Fruit fly (Drosophila melanogaster) whole organism, embryonic: ENCODE results near the gene Abca3.

Experiments
- Awh ChIP-seq: fragments of 200-800 bp; sonication (Bioruptor generic); IDR thresholded peaks from 2 replicates; pipeline ENCODE4, ENCODE4 v1.3.6; 2022; ENCODE audit warnings: missing biosample characterization, missing genetic modification characterization
- Bgb ChIP-seq: fragments of 200-800 bp; sonication (Bioruptor generic); IDR thresholded peaks from 2 replicates; pipeline ENCODE4 v1.3.6; 2022; ENCODE audit warnings: missing biosample characterization, missing genetic modification characterization; ENCODE audit not compliant: partially characterized antibody
- CG10959 ChIP-seq: fragments of 200-800 bp; sonication (Bioruptor generic); IDR thresholded peaks from 2 replicates; pipeline ENCODE4 v1.3.6; 2022; ENCODE audit warnings: missing biosample characterization, missing genetic modification characterization
- CG12659 ChIP-seq: fragments of 200-800 bp; sonication (Bioruptor generic); optimal IDR thresholded peaks from 3 replicates; lab custom pipeline; 2017; ENCODE audit warnings: mild to moderate bottlenecking, missing biosample characterization, missing genetic modification reagents, missing genetic modification characterization
- CG13894 ChIP-seq: fragments of 200-800 bp; sonication (Bioruptor generic); optimal IDR thresholded peaks from 3 replicates; lab custom pipeline; 2018; ENCODE audit warnings: missing biosample characterization, mild to moderate bottlenecking, missing genetic modification characterization, moderate library complexity
- CG14050 ChIP-seq: fragments of 200-800 bp; sonication (Bioruptor generic); IDR thresholded peaks from 3 replicates; pipeline ENCODE4 v1.3.6; 2022; ENCODE audit warnings: missing biosample characterization, missing genetic modification characterization
- CG17328 ChIP-seq: fragments of 200-800 bp; sonication (Bioruptor generic); IDR thresholded peaks from 2 replicates; pipeline ENCODE4 v1.3.6; 2022; ENCODE audit warnings: missing biosample characterization, missing genetic modification characterization
- CG17359 ChIP-seq: fragments of 200-800 bp; sonication (Bioruptor generic); optimal IDR thresholded peaks from 3 replicates; lab custom pipeline; 2018; ENCODE audit warnings: missing biosample characterization, mild to moderate bottlenecking, missing genetic modification characterization, moderate library complexity
- CG17361 ChIP-seq: fragments of 200-800 bp; sonication (Bioruptor generic); IDR thresholded peaks from 3 replicates; pipeline ENCODE4 v1.3.6; 2022; ENCODE audit warnings: missing biosample characterization, missing genetic modification characterization
- CG2129 ChIP-seq: fragments of 200-800 bp; sonication (Bioruptor generic); IDR thresholded peaks from 2 replicates; pipeline ENCODE4 v1.3.6; 2022; ENCODE audit warnings: missing biosample characterization, missing genetic modification characterization; ENCODE audit not compliant: partially characterized antibody
- CG2875 ChIP-seq: fragments of 200-800 bp; sonication (Bioruptor generic); optimal IDR thresholded peaks from 2 replicates; lab custom pipeline; 2017; ENCODE audit warnings: missing biosample characterization, mild to moderate bottlenecking, missing genetic modification characterization, missing genetic modification reagents
- CG30020 ChIP-seq: fragments of 200-800 bp; optimal IDR thresholded peaks from 2 replicates; lab custom pipeline; 2019; ENCODE audit warnings: missing biosample characterization, mild to moderate bottlenecking, missing genetic modification characterization, moderate library complexity
- CG3065 ChIP-seq: fragments of 200-800 bp; sonication (Bioruptor generic); optimal IDR thresholded peaks from 2 replicates; lab custom pipeline; 2016; ENCODE audit warnings: missing biosample characterization, missing genetic modification characterization
- CG3995 ChIP-seq: fragments of 200-800 bp; sonication (Bioruptor generic); optimal IDR thresholded peaks from 3 replicates; lab custom pipeline; 2016; ENCODE audit warnings: missing biosample characterization, missing genetic modification characterization
- CG4707 ChIP-seq: fragments of 200-800 bp; sonication (Bioruptor generic); optimal IDR thresholded peaks from 2 replicates; lab custom pipeline; 2018; ENCODE audit warnings: missing biosample characterization, mild to moderate bottlenecking, missing genetic modification characterization, moderate library complexity
- CG5953 ChIP-seq: fragments of 200-800 bp; sonication (Bioruptor generic); IDR thresholded peaks from 2 replicates; pipeline ENCODE4 v1.3.6; 2022; ENCODE audit warnings: missing biosample characterization, missing genetic modification characterization
- CG6765 ChIP-seq: fragments of 200-800 bp; sonication (Bioruptor generic); optimal IDR thresholded peaks from 3 replicates; lab custom pipeline; 2017; ENCODE audit warnings: missing biosample characterization, mild to moderate bottlenecking, missing genetic modification characterization
- CG9797 ChIP-seq: fragments of 200-800 bp; sonication (Bioruptor generic); optimal IDR thresholded peaks from 3 replicates; lab custom pipeline; 2018; ENCODE audit warnings: missing biosample characterization, mild to moderate bottlenecking, missing genetic modification characterization
- Drgx ChIP-seq: fragments of 200-800 bp; sonication (Bioruptor generic); IDR thresholded peaks from 2 replicates; pipeline ENCODE4 v1.3.6; 2022; ENCODE audit warnings: missing biosample characterization, missing genetic modification characterization
- E2f1 ChIP-seq: fragments of 200-800 bp; sonication (Bioruptor generic); IDR thresholded peaks from 2 replicates; pipeline ENCODE4 v1.3.6; 2022; ENCODE audit warnings: missing biosample characterization, missing genetic modification characterization
- E2f2 ChIP-seq: fragments of 200-800 bp; sonication (Bioruptor generic); IDR thresholded peaks from 2 replicates; pipeline ENCODE4 v1.3.6; 2022; ENCODE audit warnings: missing biosample characterization, missing genetic modification characterization
- Elba2 ChIP-seq: fragments of 200-800 bp; sonication (Bioruptor generic); optimal IDR thresholded peaks from 3 replicates; lab custom pipeline; 2016; ENCODE audit warnings: missing biosample characterization, missing genetic modification characterization
- Hr78 ChIP-seq, 2 experiments: fragments of 200-800 bp in 1 of 2; fragments of >200 bp in 1 of 2; sonication (Bioruptor generic) in 1 of 2; optimal IDR thresholded peaks; 2 replicates each; lab custom pipeline; 2017 to 2019; ENCODE audit warnings: missing biosample characterization in 2 of 2, missing genetic modification characterization in 2 of 2, mild to moderate bottlenecking in 1 of 2, moderate library complexity in 1 of 2
- Jarid2 ChIP-seq: fragments of 200-800 bp; sonication (Bioruptor generic); optimal IDR thresholded peaks from 3 replicates; lab custom pipeline; 2017; ENCODE audit warnings: mild to moderate bottlenecking, missing biosample characterization, missing genetic modification reagents, missing genetic modification characterization
- Mrtf ChIP-seq: fragments of 200-800 bp; sonication (Bioruptor generic); IDR thresholded peaks from 3 replicates; pipeline ENCODE4 v1.3.6; 2022; ENCODE audit warnings: missing biosample characterization, missing genetic modification characterization
- NFAT ChIP-seq: fragments of 200-800 bp; sonication (Bioruptor generic); IDR thresholded peaks from 2 replicates; pipeline ENCODE4 v1.3.6; 2022; ENCODE audit warnings: missing biosample characterization, missing genetic modification characterization
- Nf-YA ChIP-seq: fragments of 200-800 bp; sonication (Bioruptor generic); IDR thresholded peaks from 2 replicates; pipeline ENCODE4 v1.3.6; 2022; ENCODE audit warnings: missing biosample characterization, missing genetic modification characterization
- Pdp1 ChIP-seq, 2 experiments: fragments of 200-800 bp; sonication (Bioruptor generic); optimal IDR thresholded peaks; 3 replicates each; lab custom pipeline; 2016; ENCODE audit warnings: missing biosample characterization in 2 of 2, missing genetic modification characterization in 2 of 2, mild to moderate bottlenecking in 1 of 2, moderate library complexity in 1 of 2
- Scr ChIP-seq: fragments of 200-800 bp; sonication (Bioruptor generic); IDR thresholded peaks from 2 replicates; pipeline ENCODE4 v1.3.6; 2022; ENCODE audit warnings: missing biosample characterization, missing genetic modification characterization; ENCODE audit not compliant: partially characterized antibody
- al ChIP-seq: fragments of 200-800 bp; sonication (Bioruptor generic); IDR thresholded peaks from 2 replicates; pipeline ENCODE4 v1.3.6; 2022; ENCODE audit warnings: missing biosample characterization, missing genetic modification characterization
- ato ChIP-seq: fragments of 200-800 bp; sonication (Bioruptor generic); IDR thresholded peaks from 2 replicates; pipeline ENCODE4 v1.3.6; 2022; ENCODE audit warnings: missing biosample characterization, missing genetic modification characterization; ENCODE audit not compliant: partially characterized antibody
- bbx ChIP-seq: fragments of 200-800 bp; sonication (Bioruptor generic); IDR thresholded peaks from 2 replicates; pipeline ENCODE4 v1.3.6; 2022; ENCODE audit warnings: missing biosample characterization, missing genetic modification characterization; ENCODE audit not compliant: partially characterized antibody
- corto ChIP-seq: fragments of 200-800 bp; sonication (Bioruptor generic); optimal IDR thresholded peaks from 2 replicates; lab custom pipeline; 2016; ENCODE audit warnings: missing biosample characterization, mild to moderate bottlenecking, missing genetic modification characterization, moderate library complexity
- disco-r ChIP-seq: fragments of 200-800 bp; sonication (Bioruptor generic); optimal IDR thresholded peaks from 2 replicates; lab custom pipeline; 2016; ENCODE audit warnings: missing biosample characterization, missing genetic modification characterization
- esg ChIP-seq: fragments of 200-800 bp; sonication (Bioruptor generic); conservative IDR thresholded peaks from 2 replicates; pipeline ENCODE4 v1.3.6; 2022; ENCODE audit warnings: missing biosample characterization, missing genetic modification characterization
- ewg ChIP-seq: fragments of 200-800 bp; sonication (Bioruptor generic); optimal IDR thresholded peaks from 3 replicates; lab custom pipeline; 2017; ENCODE audit warnings: mild to moderate bottlenecking, missing biosample characterization, missing genetic modification reagents, missing genetic modification characterization
- eyg ChIP-seq: fragments of 200-800 bp; sonication (Bioruptor generic); optimal IDR thresholded peaks from 3 replicates; lab custom pipeline; 2016; ENCODE audit warnings: missing biosample characterization, missing genetic modification characterization
- fu2 ChIP-seq: fragments of 200-800 bp; sonication (Bioruptor generic); optimal IDR thresholded peaks from 2 replicates; lab custom pipeline; 2016; ENCODE audit warnings: missing biosample characterization, missing genetic modification characterization
- gce ChIP-seq: fragments of 200-800 bp; sonication (Bioruptor generic); IDR thresholded peaks from 3 replicates; pipeline ENCODE4 v1.3.6; 2022; ENCODE audit warnings: missing biosample characterization, missing genetic modification characterization
- hb ChIP-seq: fragments of 200-800 bp; sonication (Bioruptor generic); IDR thresholded peaks from 3 replicates; pipeline ENCODE4 v1.3.6; 2022; ENCODE audit warnings: missing biosample characterization, missing genetic modification characterization; ENCODE audit not compliant: partially characterized antibody
- ken ChIP-seq: fragments of 200-800 bp; sonication (Bioruptor generic); IDR thresholded peaks from 3 replicates; pipeline ENCODE4 v1.3.6; 2022; ENCODE audit warnings: missing biosample characterization, missing genetic modification characterization
- maf-S ChIP-seq: fragments of 200-800 bp; sonication (Bioruptor generic); optimal IDR thresholded peaks from 2 replicates; lab custom pipeline; 2016; ENCODE audit warnings: missing biosample characterization, missing genetic modification characterization
- mld ChIP-seq: fragments of 200-800 bp; sonication (Bioruptor generic); IDR thresholded peaks from 3 replicates; pipeline ENCODE4 v1.3.6; 2022; ENCODE audit warnings: missing biosample characterization, missing genetic modification characterization; ENCODE audit not compliant: partially characterized antibody
- nerfin-2 ChIP-seq: fragments of 200-800 bp; sonication (Bioruptor generic); IDR thresholded peaks from 2 replicates; pipeline ENCODE4 v1.3.6; 2022; ENCODE audit warnings: missing biosample characterization, missing genetic modification characterization; ENCODE audit not compliant: partially characterized antibody
- odd ChIP-seq: fragments of 200-800 bp; sonication (Bioruptor generic); optimal IDR thresholded peaks from 2 replicates; lab custom pipeline; 2017; ENCODE audit warnings: missing biosample characterization, mild to moderate bottlenecking, missing genetic modification characterization
- onecut ChIP-seq: fragments of 200-800 bp; sonication (Bioruptor generic); IDR thresholded peaks from 2 replicates; pipeline ENCODE4 v1.3.6; 2022; ENCODE audit warnings: missing biosample characterization, missing genetic modification characterization
- pan ChIP-seq, 4 experiments: fragments of >200 bp in 3 of 4; fragments of 200-800 bp in 1 of 4; sonication (Bioruptor generic) in 1 of 4; optimal IDR thresholded peaks in 3 of 4; IDR thresholded peaks in 1 of 4; 2 replicates each; pipeline versions ENCODE4 v1.3.6 to Lab custom; 2017 to 2022; ENCODE audit warnings: missing biosample characterization in 2 of 4, missing genetic modification characterization in 2 of 4, mixed read lengths in 1 of 4
- schlank ChIP-seq: fragments of 200-800 bp; sonication (Bioruptor generic); optimal IDR thresholded peaks from 2 replicates; lab custom pipeline; 2018; ENCODE audit warnings: missing biosample characterization, mild to moderate bottlenecking, missing genetic modification characterization
- yki ChIP-seq: fragments of >200 bp; optimal IDR thresholded peaks from 3 replicates; lab custom pipeline; 2018

Abca3 gene

dm6 chrX:21345036-21345500, 38.6 kb upstream of the Abca3 start, which contains the start of gene dod (continued):
- TF ChIP-seq ewg (peak; percentile 15), CG12659 (GFP tag; lab: Kevin White, UChicago) (peak; percentile 83), maf-S (GFP tag; lab: Kevin White, UChicago) (no peak), CG10959 (GFP tag; lab: Robert Waterston, UW) (no peak), eyg (GFP tag; lab: Kevin White, UChicago) (no peak), fu2 (GFP tag; lab: Kevin White, UChicago) (peak; percentile 43), Elba2 (no peak), E2f2 (GFP tag; lab: Robert Waterston, UW) (peak; percentile 54), CG5953 (GFP tag; lab: Robert Waterston, UW) (no peak), CG9797 (peak; percentile 91), CG17328 (GFP tag; lab: Robert Waterston, UW) (peak; percentile 64), nerfin-2 (peak; percentile 70), al (GFP tag; lab: Robert Waterston, UW) (0 out of 2 replicates have a peak, but pooled peaks have one; percentile 32), yki (lab: Kevin White, UChicago) (no peak), CG6765 (GFP tag; lab: Kevin White, UChicago) (peak; percentile 17), Scr (GFP tag; lab: Robert Waterston, UW) (peak; percentile 74), bbx (GFP tag; lab: Robert Waterston, UW) (peak; percentile 83), Jarid2 (no peak), Awh (no peak), E2f1 (GFP tag; lab: Robert Waterston, UW) (peak; percentile 20; the same call in 1 of the 2 replicates), CG3065 (GFP tag; lab: Kevin White, UChicago) (peak; percentile 9), corto (no peak), CG14050 (GFP tag; lab: Robert Waterston, UW) (0 out of 3 replicates have a peak, but pooled peaks have one; percentile 14), pan (optimal IDR thresholded peaks at IDR 0.05; lab: Kevin White, UChicago) (no peak), pan (GFP tag; optimal IDR thresholded peaks at IDR 0.05 in 1 of 2, IDR thresholded peaks at IDR 0.05 in 1 of 2) (peak in 1 of 2 experiments; percentile 54), Mrtf (GFP tag; lab: Robert Waterston, UW) (no peak), mld (GFP tag; lab: Robert Waterston, UW) (peak; percentile 69; the same call in 1 of the 3 replicates), CG4707 (GFP tag; lab: Kevin White, UChicago) (peak; percentile 2), CG2129 (peak; percentile 53; the same call in 1 of the 2 replicates), hb (GFP tag; lab: Robert Waterston, UW) (peak; percentile 68), ken (peak; percentile 47; the same call in 1 of the 3 replicates), Drgx (GFP tag; lab: Robert Waterston, UW) (peak; percentile 60), odd (GFP tag; lab: Kevin White, UChicago) (no peak), Nf-YA (GFP tag; lab: Robert Waterston, UW) (no peak), gce (GFP tag; lab: Robert Waterston, UW) (peak; percentile 26; the same call in 1 of the 3 replicates), onecut (peak; percentile 87), CG17361 (peak; percentile 38; the same call in 2 of the 3 replicates), Bgb (GFP tag; lab: Robert Waterston, UW) (peak; percentile 91), schlank (no peak), CG13894 (peak; percentile 67), CG2875 (peak; percentile 10), CG17359 (tag; lab: Kevin White, UChicago) (peak; percentile 51), NFAT (GFP tag; lab: Robert Waterston, UW) (peak; percentile 61; the same call in 1 of the 2 replicates), Pdp1 (GFP tag; optimal IDR thresholded peaks at IDR 0.05; lab: Kevin White, UChicago) (peak; percentile 26 to 53), disco-r (GFP tag; lab: Kevin White, UChicago) (no peak), CG30020 (peak; percentile 7), Hr78 (GFP tag; optimal IDR thresholded peaks at IDR 0.05; lab: Kevin White, UChicago) (no peak), esg (no peak), ato (GFP tag; lab: Robert Waterston, UW) (peak; percentile 78), CG3995 (GFP tag; lab: Kevin White, UChicago) (peak; percentile 12)
